Worm (Caenorhabditis elegans): ENCODE data around the gene unc-27.

Gene unc-27

DNA sequence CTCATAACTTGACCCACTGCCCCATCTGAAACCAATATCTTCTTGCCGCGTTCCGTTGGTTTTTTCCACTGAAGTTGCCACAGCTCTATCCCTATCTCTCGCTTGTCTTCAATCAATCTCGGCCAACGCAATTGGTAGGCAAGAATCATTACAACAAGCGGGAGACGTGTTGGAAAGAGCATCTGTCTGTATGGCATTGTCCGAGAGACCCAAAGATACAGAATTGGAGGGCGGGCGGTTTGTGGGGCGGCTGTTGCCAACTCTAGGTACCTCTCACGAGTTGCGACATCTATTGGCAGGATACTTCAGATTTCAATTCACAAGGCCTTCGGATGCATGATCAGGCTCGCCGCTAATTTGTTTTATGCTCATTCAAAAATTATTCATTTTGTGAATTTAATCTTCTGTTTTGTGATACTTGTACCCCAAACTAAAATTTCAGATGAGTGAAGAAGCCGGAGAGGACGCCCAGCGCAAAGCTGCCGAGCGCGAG is at the start of gene unc-27:
TSS of gene unc-27 (plus strand) at position 443 of the 493 bp plus-strand sequence.
- TF ChIP-seq hlh-1 (tag; optimal IDR thresholded peaks at IDR 0.05) (peak; percentile 100), tbx-8 (GFP tag; optimal IDR thresholded peaks at IDR 0.05) (no peak), ces-1 (GFP tag; optimal IDR thresholded peaks at IDR 0.05) (no peak), unc-62 (GFP tag; optimal IDR thresholded peaks at IDR 0.05) (peak; percentile 80), ztf-11 (tag; optimal IDR thresholded peaks at IDR 0.05) (no peak), unc-120 (tag; optimal IDR thresholded peaks at IDR 0.05; ENCODE audit: poor library complexity, severe bottlenecking) (peak; percentile 97)

DNA sequence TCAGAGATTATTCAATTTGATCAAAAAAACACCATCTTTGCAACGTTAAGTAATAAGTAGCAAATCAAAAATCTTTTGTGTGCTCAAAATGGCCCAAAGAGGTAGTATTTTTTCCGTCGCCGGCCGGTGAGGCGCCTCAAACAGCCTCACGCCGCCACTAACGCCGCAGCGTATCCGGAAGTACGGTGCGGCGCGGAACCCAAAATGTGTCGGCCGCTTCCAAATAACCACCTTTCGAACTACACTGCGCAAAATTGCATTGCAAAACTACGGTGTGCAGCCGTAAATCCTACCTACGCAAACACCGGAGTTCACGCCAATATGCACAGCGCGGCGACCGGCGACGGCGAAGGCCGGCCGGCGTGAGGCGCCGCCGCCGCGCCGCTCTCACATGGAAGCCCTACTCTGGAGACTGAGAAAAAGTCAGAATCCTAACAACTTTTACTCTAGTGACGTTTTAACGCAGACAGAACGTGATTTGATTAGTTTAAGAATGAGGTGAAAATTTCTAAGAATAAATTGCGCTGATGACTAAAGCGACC is 47.6 kb upstream of the unc-27 start:
- no peak for TF ChIP-seq sem-2 (GFP tag; optimal IDR thresholded peaks at IDR 0.05)
- no peak for TF ChIP-seq mep-1 (tag; optimal IDR thresholded peaks at IDR 0.05)
- TF ChIP-seq blmp-1 (tag; optimal IDR thresholded peaks at IDR 0.05), result no peak
- TF ChIP-seq nhr-76 (tag; optimal IDR thresholded peaks at IDR 0.05), result no peak
- no peak for TF ChIP-seq ham-2 (GFP tag; optimal IDR thresholded peaks at IDR 0.05)
- no peak for TF ChIP-seq drap-1 (GFP tag; optimal IDR thresholded peaks at IDR 0.05)
- no peak for TF ChIP-seq ces-1 (GFP tag; optimal IDR thresholded peaks at IDR 0.05)
- TF ChIP-seq snpc-4 (tag; optimal IDR thresholded peaks at IDR 0.05), result no peak
- TF ChIP-seq ceh-83 (GFP tag; optimal IDR thresholded peaks at IDR 0.05), result no peak
- no peak for TF ChIP-seq pha-4 (tag; optimal IDR thresholded peaks at IDR 0.05)
- no peak for TF ChIP-seq ceh-39 (tag; optimal IDR thresholded peaks at IDR 0.05)
- TF ChIP-seq lin-32 (GFP tag; optimal IDR thresholded peaks at IDR 0.05), result no peak
- TF ChIP-seq ztf-11 (tag; optimal IDR thresholded peaks at IDR 0.05), result no peak
- no peak for TF ChIP-seq elt-3 (tag; optimal IDR thresholded peaks at IDR 0.05)
- no peak for TF ChIP-seq flh-1 (GFP tag; optimal IDR thresholded peaks at IDR 0.05)
- no peak for TF ChIP-seq unc-62 (GFP tag; optimal IDR thresholded peaks at IDR 0.05)
- TF ChIP-seq elt-1 (tag; optimal IDR thresholded peaks at IDR 0.05; ENCODE audit: borderline replicate concordance, insufficient read depth), result no peak

DNA sequence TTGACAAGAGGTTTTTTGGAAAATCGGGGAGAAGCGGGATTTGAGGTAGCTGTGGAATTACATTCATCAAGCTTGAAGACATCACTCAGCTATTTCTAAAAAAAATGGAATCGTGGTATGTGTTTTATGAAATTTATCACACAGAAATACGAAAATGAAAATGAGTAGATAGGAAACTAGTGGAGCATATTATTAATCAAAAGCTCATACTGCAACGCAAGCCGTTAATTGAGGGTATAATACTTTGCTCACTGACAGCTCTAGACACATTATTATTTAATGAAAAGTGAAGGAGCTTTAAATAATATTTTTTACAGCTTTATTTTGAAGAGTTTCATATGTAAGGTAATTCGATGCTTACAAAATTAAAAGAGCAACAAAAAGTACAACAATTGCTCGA is 46.4 kb upstream of the unc-27 start, which contains the start of gene M02D8.7:
TSS of gene M02D8.7 (minus strand) at position 101 of the 400 bp plus-strand sequence.
- no peak for TF ChIP-seq ham-2 (GFP tag; optimal IDR thresholded peaks at IDR 0.05)
- no peak for TF ChIP-seq elt-3 (tag; optimal IDR thresholded peaks at IDR 0.05)
- no peak for TF ChIP-seq cnd-1 (tag; optimal IDR thresholded peaks at IDR 0.05)
- TF ChIP-seq bed-3 (GFP tag; optimal IDR thresholded peaks at IDR 0.05), result no peak
- TF ChIP-seq nhr-76 (tag; optimal IDR thresholded peaks at IDR 0.05), result no peak
- TF ChIP-seq ztf-11 (tag; optimal IDR thresholded peaks at IDR 0.05), result no peak
- no peak for TF ChIP-seq pha-4 (tag; optimal IDR thresholded peaks at IDR 0.05)
- TF ChIP-seq nhr-28 (tag; optimal IDR thresholded peaks at IDR 0.05), result no peak
- TF ChIP-seq snpc-4 (tag; optimal IDR thresholded peaks at IDR 0.05), result no peak
- TF ChIP-seq nhr-237 (tag; optimal IDR thresholded peaks at IDR 0.05), result no peak
- no peak for TF ChIP-seq lsy-2 (tag; optimal IDR thresholded peaks at IDR 0.05)
- no peak for TF ChIP-seq nhr-12 (tag; optimal IDR thresholded peaks at IDR 0.05)
- TF ChIP-seq ceh-43 (GFP tag; optimal IDR thresholded peaks at IDR 0.05), result no peak
- no peak for TF ChIP-seq zip-8 (tag; optimal IDR thresholded peaks at IDR 0.05)
- TF ChIP-seq tbx-8 (GFP tag; optimal IDR thresholded peaks at IDR 0.05), result no peak
- no peak for TF ChIP-seq lin-32 (GFP tag; optimal IDR thresholded peaks at IDR 0.05)
- no peak for TF ChIP-seq lin-13 (tag; optimal IDR thresholded peaks at IDR 0.05)
- TF ChIP-seq M03D4.4 (tag; optimal IDR thresholded peaks at IDR 0.05), result no peak
- TF ChIP-seq blmp-1 (tag; optimal IDR thresholded peaks at IDR 0.05), result no peak

DNA sequence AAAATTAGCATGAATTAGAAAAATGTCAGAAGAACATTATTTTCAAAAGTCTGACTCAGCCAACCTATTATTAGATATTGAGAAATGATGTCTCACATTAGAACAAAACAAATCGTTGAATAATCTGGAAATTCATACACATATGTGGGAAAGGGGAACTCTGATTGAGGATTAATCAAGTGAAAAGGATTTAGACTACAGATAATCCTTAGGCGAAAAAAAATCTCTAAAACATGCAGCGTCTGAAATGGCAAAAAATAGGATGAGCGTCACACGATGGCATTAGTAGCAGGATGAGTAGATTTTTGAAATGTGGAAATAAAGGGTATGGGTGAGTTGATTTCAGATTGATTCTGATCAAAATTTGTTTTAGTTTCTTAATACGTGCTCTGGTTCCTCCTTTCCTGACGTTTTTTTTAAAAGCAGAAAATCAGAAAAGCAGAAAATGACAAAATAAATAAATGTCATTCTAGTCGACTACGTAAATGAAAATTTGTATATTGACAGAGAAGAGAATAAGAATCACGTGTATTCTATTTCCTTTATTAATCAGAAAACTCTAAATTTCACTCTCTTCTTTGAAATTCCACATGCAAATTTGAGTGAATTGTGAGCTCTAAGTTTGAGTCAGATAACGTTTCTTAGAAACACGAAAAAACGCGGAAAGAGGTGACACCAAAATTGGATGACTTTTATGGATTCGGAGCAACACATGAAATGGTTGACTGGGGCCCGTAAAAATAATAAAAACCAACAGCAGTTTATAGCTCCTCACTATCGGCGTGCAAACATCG is 44.9 kb upstream of the unc-27 start:
- TF ChIP-seq cnd-1 (tag; optimal IDR thresholded peaks at IDR 0.05) (no peak), hlh-1 (tag; optimal IDR thresholded peaks at IDR 0.05) (no peak), M03D4.4 (tag; optimal IDR thresholded peaks at IDR 0.05) (no peak), nhr-28 (tag; optimal IDR thresholded peaks at IDR 0.05) (no peak), nhr-2 (tag; optimal IDR thresholded peaks at IDR 0.05) (no peak), bed-3 (GFP tag; optimal IDR thresholded peaks at IDR 0.05) (no peak), lin-13 (tag; optimal IDR thresholded peaks at IDR 0.05) (no peak), blmp-1 (tag; optimal IDR thresholded peaks at IDR 0.05) (no peak), nhr-237 (tag; optimal IDR thresholded peaks at IDR 0.05) (no peak), mab-5 (tag; optimal IDR thresholded peaks at IDR 0.05) (no peak), nhr-12 (tag; optimal IDR thresholded peaks at IDR 0.05) (no peak), tbx-8 (GFP tag; optimal IDR thresholded peaks at IDR 0.05) (no peak), pha-4 (tag; optimal IDR thresholded peaks at IDR 0.05) (no peak), lin-32 (GFP tag; optimal IDR thresholded peaks at IDR 0.05) (no peak), drap-1 (GFP tag; optimal IDR thresholded peaks at IDR 0.05) (no peak), sptf-1 (tag; optimal IDR thresholded peaks at IDR 0.05) (no peak), lsy-2 (tag; optimal IDR thresholded peaks at IDR 0.05) (no peak), snpc-4 (tag; optimal IDR thresholded peaks at IDR 0.05) (no peak)
